Worm (Caenorhabditis elegans): ENCODE results near the gene R01E6.7.

- TF ChIP-seq zag-1 (tag; optimal IDR thresholded peaks at IDR 0.05) (no peak), egl-27 (tag; optimal IDR thresholded peaks at IDR 0.05) (no peak), ztf-4 (tag; optimal IDR thresholded peaks at IDR 0.05) (peak; percentile 38), snpc-4 (tag; optimal IDR thresholded peaks at IDR 0.05) (no peak), nhr-23 (tag; optimal IDR thresholded peaks at IDR 0.05) (no peak), lin-39 (tag; optimal IDR thresholded peaks at IDR 0.05) (no peak), nhr-237 (tag; optimal IDR thresholded peaks at IDR 0.05) (no peak), mdl-1 (tag; optimal IDR thresholded peaks at IDR 0.05) (no peak), peb-1 (tag; optimal IDR thresholded peaks at IDR 0.05) (no peak), elt-1 (tag; optimal IDR thresholded peaks at IDR 0.05) (no peak), lin-11 (tag; optimal IDR thresholded peaks at IDR 0.05) (no peak), nhr-12 (tag; optimal IDR thresholded peaks at IDR 0.05) (no peak), ama-1 (optimal IDR thresholded peaks at IDR 0.05) (peak; percentile 26)
Observed at ce11 chrX:13542757-13543156, 27.0 kb downstream of the R01E6.7 start.

All from whole organism, L2 larva.